Fruit fly (Drosophila melanogaster) whole organism, larva: Measurements from ENCODE around the gene ppk13.

ENCODE experiments used
- noc ChIP-seq: fragments of 200-800 bp; sonication (Bioruptor generic); optimal IDR thresholded peaks from 3 replicates; lab custom pipeline; 2019; ENCODE audit warnings: missing biosample characterization, mild to moderate bottlenecking, missing genetic modification characterization, moderate library complexity

The ppk13 gene

dm6 chr2L:21088651-21089050, at the start of gene ppk13:
ppk13 (minus strand) TSS chr2L:21088751.
- TF ChIP-seq noc = no peak

- no peak for TF ChIP-seq noc
Measured at dm6 chr2L:21135764-21136163, 47.2 kb upstream of the ppk13 start.

dm6 chr2L:21115687-21116086, 27.1 kb upstream of the ppk13 start:
- TF ChIP-seq noc = no peak

- TF ChIP-seq noc = no peak
Measured at dm6 chr2L:21113546-21113945, 25.0 kb upstream of the ppk13 start.

- TF ChIP-seq noc = no peak
Measured at dm6 chr2L:21111849-21112248, 23.3 kb upstream of the ppk13 start.

- TF ChIP-seq noc = no peak
Measured at dm6 chr2L:21109680-21110079, 21.1 kb upstream of the ppk13 start.

- no peak for TF ChIP-seq noc
Measured at dm6 chr2L:21108759-21109282, 20.3 kb upstream of the ppk13 start.

- TF ChIP-seq noc = peak; percentile 20
Measured at dm6 chr2L:21107651-21108489, 19.3 kb upstream of the ppk13 start.

- no peak for TF ChIP-seq noc
Measured at dm6 chr2L:21105127-21105526, 16.6 kb upstream of the ppk13 start.

- TF ChIP-seq noc = no peak
Measured at dm6 chr2L:21104326-21104725, 15.8 kb upstream of the ppk13 start, which contains the start of the genes CG46307 and Nhe2. CG46307 (plus strand) TSS chr2L:21104568. Nhe2 (plus strand) TSS chr2L:21104568.

dm6 chr2L:21102399-21103108, 14.0 kb upstream of the ppk13 start, which contains the start of gene CG9257:
CG9257 (plus strand) TSS chr2L:21102743.
- no peak for TF ChIP-seq noc

dm6 chr2L:21097850-21098249, 9.3 kb upstream of the ppk13 start:
- no peak for TF ChIP-seq noc

dm6 chr2L:21096448-21096994, 8.0 kb upstream of the ppk13 start, which contains the start of gene CG34136:
CG34136 (plus strand) TSS chr2L:21096922.
- TF ChIP-seq noc = no peak

dm6 chr2L:21090958-21091357, 2.4 kb upstream of the ppk13 start, which contains the start of gene CG14397:
CG14397 (plus strand) TSS chr2L:21091227.
- TF ChIP-seq noc = no peak

- no peak for TF ChIP-seq noc
Measured at dm6 chr2L:21089075-21089474, 524 bp upstream of the ppk13 start, which contains the start of gene CG9259. CG9259 (plus strand) TSS chr2L:21089375.

dm6 chr2L:21086406-21086805, 2.1 kb downstream of the ppk13 start, which contains the start of gene CG33509:
CG33509 (minus strand) TSS chr2L:21086506.
- TF ChIP-seq noc = no peak

dm6 chr2L:21084268-21084667, 4.3 kb downstream of the ppk13 start, which contains the start of gene CG33510:
CG33510 (minus strand) TSS chr2L:21084326.
- TF ChIP-seq noc = peak; percentile 83
